Worm (Caenorhabditis elegans) whole organism, mixed stage, embryonic: ENCODE data around the gene srg-67.

Experiments
- bed-3 ChIP-seq: fragments of 200-800 bp; sonication (Bioruptor generic); optimal IDR thresholded peaks from 3 replicates; lab custom pipeline; 2018; ENCODE audit warnings: mild to moderate bottlenecking, missing genetic modification characterization, moderate library complexity, missing compliant biosample characterization
- blmp-1 ChIP-seq: fragments of 150-350 bp; optimal IDR thresholded peaks from 2 replicates; lab custom pipeline; 2014; ENCODE audit warnings: missing biosample characterization, missing genetic modification characterization
- ceh-43 ChIP-seq: fragments of 200-800 bp; sonication (Bioruptor generic); optimal IDR thresholded peaks from 2 replicates; lab custom pipeline; 2018; ENCODE audit warnings: mild to moderate bottlenecking, missing genetic modification characterization, moderate library complexity, missing compliant biosample characterization
- lsy-2 ChIP-seq: fragments of 150-350 bp; optimal IDR thresholded peaks from 2 replicates; lab custom pipeline; 2014; ENCODE audit warnings: missing biosample characterization, missing genetic modification characterization
- mab-5 ChIP-seq: fragments of 150-350 bp; optimal IDR thresholded peaks from 2 replicates; lab custom pipeline; 2014; ENCODE audit warnings: missing biosample characterization, missing genetic modification characterization
- nhr-12 ChIP-seq: fragments of 150-350 bp; optimal IDR thresholded peaks from 2 replicates; lab custom pipeline; 2014; ENCODE audit warnings: missing biosample characterization, missing genetic modification characterization
- nhr-237 ChIP-seq: fragments of 150-350 bp; optimal IDR thresholded peaks from 2 replicates; lab custom pipeline; 2014; ENCODE audit warnings: missing biosample characterization, missing genetic modification characterization
- nhr-76 ChIP-seq: sonication (generic microtip); optimal IDR thresholded peaks from 2 replicates; lab custom pipeline; 2017; ENCODE audit warnings: missing biosample characterization, missing genetic modification characterization
- pha-4 ChIP-seq: fragments of 150-350 bp; optimal IDR thresholded peaks from 2 replicates; lab custom pipeline; 2018; ENCODE audit warnings: missing biosample characterization, missing genetic modification reagents, missing genetic modification characterization
- snpc-4 ChIP-seq: fragments of 150-350 bp; optimal IDR thresholded peaks from 2 replicates; lab custom pipeline; 2014; ENCODE audit warnings: missing biosample characterization, missing genetic modification characterization
- unc-120 ChIP-seq: sonication (generic microtip); optimal IDR thresholded peaks from 2 replicates; lab custom pipeline; 2017; ENCODE audit warnings: missing genetic modification characterization, missing compliant biosample characterization; ENCODE audit not compliant: poor library complexity, severe bottlenecking
- unc-39 ChIP-seq: fragments of 150-350 bp; optimal IDR thresholded peaks from 2 replicates; lab custom pipeline; 2014; ENCODE audit warnings: missing biosample characterization, missing genetic modification characterization
- unc-62 ChIP-seq: fragments of 150-350 bp; optimal IDR thresholded peaks from 2 replicates; lab custom pipeline; 2014; ENCODE audit warnings: missing biosample characterization, missing genetic modification reagents, missing genetic modification characterization
- ztf-11 ChIP-seq: fragments of 150-350 bp; optimal IDR thresholded peaks from 2 replicates; lab custom pipeline; 2014; ENCODE audit warnings: missing biosample characterization, missing genetic modification characterization

ce11 chrV:5509966-5510365 is 47.2 kb upstream of the srg-67 start:
- TF ChIP-seq nhr-237 (tag; lab: Kevin White, UChicago): no peak
- no peak for TF ChIP-seq pha-4 (tag; lab: Kevin White, UChicago)
- TF ChIP-seq ceh-43 (GFP tag; lab: Kevin White, UChicago): no peak
- no peak for TF ChIP-seq unc-62 (GFP tag; lab: Kevin White, UChicago)
- TF ChIP-seq lsy-2 (tag; lab: Kevin White, UChicago): no peak
- no peak for TF ChIP-seq nhr-76
- TF ChIP-seq nhr-12: no peak
- no peak for TF ChIP-seq blmp-1 (tag; lab: Kevin White, UChicago)
- TF ChIP-seq unc-39: no peak
- TF ChIP-seq mab-5 (tag; lab: Kevin White, UChicago): no peak
- TF ChIP-seq unc-120 (tag; lab: Kevin White, UChicago): no peak
- no peak for TF ChIP-seq snpc-4 (tag; lab: Kevin White, UChicago)
- no peak for TF ChIP-seq bed-3
- TF ChIP-seq ztf-11 (tag; lab: Kevin White, UChicago): no peak
